Fruit fly (Drosophila melanogaster): ENCODE results near the gene CG43083.

Gene CG43083

dm6 chr3L:15659341-15659740 is 11.0 kb downstream of the CG43083 start, which contains the start of the genes Eig71Eh and Eig71Ei:
Gene Eig71Eh, minus strand, starts transcription at chr3L:15659441.
Gene Eig71Ei, plus strand, starts transcription at chr3L:15659707.
- no peak for TF ChIP-seq kay (GFP tag; ENCODE audit: borderline replicate concordance)
- TF ChIP-seq pad (GFP tag; optimal IDR thresholded peaks at IDR 0.05), result no peak
- TF ChIP-seq Crg-1 (GFP tag; optimal IDR thresholded peaks at IDR 0.05), result no peak
- TF ChIP-seq Hr96 (GFP tag; optimal IDR thresholded peaks at IDR 0.05), result no peak
- TF ChIP-seq ovo (GFP tag; optimal IDR thresholded peaks at IDR 0.05), result no peak
- no peak for TF ChIP-seq CG7101 (tag; optimal IDR thresholded peaks at IDR 0.05)
- no peak for TF ChIP-seq Mnt (GFP tag; optimal IDR thresholded peaks at IDR 0.05)
- TF ChIP-seq CG7045 (GFP tag; optimal IDR thresholded peaks at IDR 0.05), result no peak
- TF ChIP-seq CG14711 (tag; optimal IDR thresholded peaks at IDR 0.05), result no peak
- no peak for TF ChIP-seq cnc (optimal IDR thresholded peaks at IDR 0.05)
- TF ChIP-seq Clk (GFP tag; optimal IDR thresholded peaks at IDR 0.05), result no peak
- TF ChIP-seq bab1 (GFP tag; optimal IDR thresholded peaks at IDR 0.05), result no peak
- no peak for TF ChIP-seq CG11617 (GFP tag; optimal IDR thresholded peaks at IDR 0.05)
- TF ChIP-seq CG33017 (tag; optimal IDR thresholded peaks at IDR 0.05), result no peak
- no peak for TF ChIP-seq CG12768 (GFP tag; optimal IDR thresholded peaks at IDR 0.05)
- no peak for TF ChIP-seq toe (GFP tag; optimal IDR thresholded peaks at IDR 0.05)
- TF ChIP-seq cic (GFP tag; optimal IDR thresholded peaks at IDR 0.05), result no peak
- TF ChIP-seq tj (GFP tag; optimal IDR thresholded peaks at IDR 0.05), result no peak
- TF ChIP-seq CG5204 (GFP tag; optimal IDR thresholded peaks at IDR 0.05), result no peak

- no peak for TF ChIP-seq CG1620 (GFP tag; optimal IDR thresholded peaks at IDR 0.05)
Observed at dm6 chr3L:15660915-15661314, 12.5 kb downstream of the CG43083 start, which contains the start of the genes Eig71Ej and Eig71Ek. Gene Eig71Ej, minus strand, starts transcription at chr3L:15661015. Gene Eig71Ek, plus strand, starts transcription at chr3L:15661248.

- TF ChIP-seq CG33017 (tag; optimal IDR thresholded peaks at IDR 0.05), result no peak
- no peak for TF ChIP-seq pad (GFP tag; optimal IDR thresholded peaks at IDR 0.05)
- TF ChIP-seq bab1 (GFP tag; optimal IDR thresholded peaks at IDR 0.05), result no peak
Observed at dm6 chr3L:15661567-15661966, 13.2 kb downstream of the CG43083 start, which contains the start of gene CG43082. Gene CG43082, plus strand, starts transcription at chr3L:15661867.

DNA sequence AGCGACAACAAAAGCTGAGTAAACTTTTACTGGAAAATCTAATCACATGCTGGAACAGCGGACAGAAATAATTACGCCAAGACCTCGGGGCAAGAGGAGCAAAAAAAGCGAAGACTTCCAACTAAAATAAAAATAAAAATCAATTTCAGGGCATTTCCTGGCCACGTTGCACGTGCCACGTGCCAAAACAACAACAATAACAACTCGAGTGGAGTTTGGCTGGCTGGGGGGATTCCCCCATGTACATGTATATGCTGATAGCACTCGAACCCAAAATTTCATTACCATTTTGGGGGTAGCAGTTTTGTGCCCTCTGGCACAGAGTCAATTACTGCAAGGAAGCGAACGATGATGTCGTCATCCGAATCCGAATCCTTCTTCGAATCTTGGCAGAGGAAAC is 14.1 kb downstream of the CG43083 start:
- no peak for TF ChIP-seq Clk (GFP tag; optimal IDR thresholded peaks at IDR 0.05)
- no peak for TF ChIP-seq CG12768 (GFP tag; optimal IDR thresholded peaks at IDR 0.05)
- TF ChIP-seq CG33017 (tag; optimal IDR thresholded peaks at IDR 0.05), result no peak
- no peak for TF ChIP-seq CG7045 (GFP tag; optimal IDR thresholded peaks at IDR 0.05)
- TF ChIP-seq Crg-1 (GFP tag; optimal IDR thresholded peaks at IDR 0.05), result no peak
- TF ChIP-seq CG7101 (tag; optimal IDR thresholded peaks at IDR 0.05), result no peak
- TF ChIP-seq CG5204 (GFP tag; optimal IDR thresholded peaks at IDR 0.05), result no peak

- TF ChIP-seq CG7101 (tag; optimal IDR thresholded peaks at IDR 0.05), result no peak
- TF ChIP-seq pad (GFP tag; optimal IDR thresholded peaks at IDR 0.05), result no peak
- no peak for TF ChIP-seq Mnt (GFP tag; optimal IDR thresholded peaks at IDR 0.05)
- no peak for TF ChIP-seq Crg-1 (GFP tag; optimal IDR thresholded peaks at IDR 0.05)
- no peak for TF ChIP-seq CG33017 (tag; optimal IDR thresholded peaks at IDR 0.05)
- TF ChIP-seq ovo (GFP tag; optimal IDR thresholded peaks at IDR 0.05), result no peak
- no peak for TF ChIP-seq tj (GFP tag; optimal IDR thresholded peaks at IDR 0.05)
Observed at dm6 chr3L:15664199-15664794, 15.9 kb downstream of the CG43083 start.

- no peak for TF ChIP-seq CG12768 (GFP tag; optimal IDR thresholded peaks at IDR 0.05)
- TF ChIP-seq kay (GFP tag; ENCODE audit: borderline replicate concordance), result no peak
- no peak for TF ChIP-seq Hr96 (GFP tag; optimal IDR thresholded peaks at IDR 0.05)
- no peak for TF ChIP-seq cic (GFP tag; optimal IDR thresholded peaks at IDR 0.05)
- no peak for TF ChIP-seq toe (GFP tag; optimal IDR thresholded peaks at IDR 0.05)
- TF ChIP-seq Mnt (GFP tag; optimal IDR thresholded peaks at IDR 0.05), result no peak
- TF ChIP-seq CG7045 (GFP tag; optimal IDR thresholded peaks at IDR 0.05), result no peak
- no peak for TF ChIP-seq CG11617 (GFP tag; optimal IDR thresholded peaks at IDR 0.05)
- no peak for TF ChIP-seq Crg-1 (GFP tag; optimal IDR thresholded peaks at IDR 0.05)
- no peak for TF ChIP-seq CG33017 (tag; optimal IDR thresholded peaks at IDR 0.05)
- TF ChIP-seq cnc (optimal IDR thresholded peaks at IDR 0.05), result no peak
- TF ChIP-seq Clk (GFP tag; optimal IDR thresholded peaks at IDR 0.05), result no peak
- no peak for TF ChIP-seq pad (GFP tag; optimal IDR thresholded peaks at IDR 0.05)
- no peak for TF ChIP-seq CG5204 (GFP tag; optimal IDR thresholded peaks at IDR 0.05)
- no peak for TF ChIP-seq CG7101 (tag; optimal IDR thresholded peaks at IDR 0.05)
- no peak for TF ChIP-seq ovo (GFP tag; optimal IDR thresholded peaks at IDR 0.05)
Observed at dm6 chr3L:15665741-15666140, 17.4 kb downstream of the CG43083 start.

- TF ChIP-seq Mnt (GFP tag; optimal IDR thresholded peaks at IDR 0.05) (no peak), CG7101 (tag; optimal IDR thresholded peaks at IDR 0.05) (no peak), kay (GFP tag; ENCODE audit: borderline replicate concordance) (no peak), CG11617 (GFP tag; optimal IDR thresholded peaks at IDR 0.05) (no peak), Crg-1 (GFP tag; optimal IDR thresholded peaks at IDR 0.05) (no peak), CG7045 (GFP tag; optimal IDR thresholded peaks at IDR 0.05) (no peak), cnc (optimal IDR thresholded peaks at IDR 0.05) (no peak), Hr96 (GFP tag; optimal IDR thresholded peaks at IDR 0.05) (no peak)
Observed at dm6 chr3L:15669939-15670338, 21.6 kb downstream of the CG43083 start.

Data from whole organism, adult.